Worm (Caenorhabditis elegans) whole organism, young adult: ENCODE measurements around the gene F56D6.12.

Source experiments
- F10E7.11 ChIP-seq: sonication (generic microtip); optimal IDR thresholded peaks from 2 replicates; lab custom pipeline; 2017; ENCODE audit warnings: mild to moderate bottlenecking, missing genetic modification characterization, moderate library complexity, missing compliant biosample characterization
- F23B12.7 ChIP-seq: sonication (generic microtip); optimal IDR thresholded peaks from 2 replicates; lab custom pipeline; 2017; ENCODE audit warnings: missing genetic modification characterization, mild to moderate bottlenecking, missing compliant biosample characterization, antibody characterized with exemption, moderate library complexity; ENCODE audit not compliant: insufficient read depth
- K11D2.4 ChIP-seq: fragments of 200-800 bp; sonication (Bioruptor generic); IDR thresholded peaks from 2 replicates; pipeline ENCODE4 v1.3.6; 2022; ENCODE audit warnings: missing genetic modification reagents, missing genetic modification characterization, missing compliant biosample characterization
- Y56A3A.18 ChIP-seq: fragments of 200-800 bp; sonication (Bioruptor generic); IDR thresholded peaks from 2 replicates; pipeline ENCODE4 v1.3.6; 2022; ENCODE audit warnings: missing genetic modification reagents, missing genetic modification characterization, missing compliant biosample characterization
- Y79H2A.3 ChIP-seq: fragments of 200-800 bp; sonication (Bioruptor generic); conservative IDR thresholded peaks from 2 replicates; pipeline ENCODE4 v1.3.6; 2022; ENCODE audit warnings: missing genetic modification reagents, missing genetic modification characterization, missing compliant biosample characterization
- akir-1 ChIP-seq: fragments of 200-800 bp; sonication (Bioruptor generic); optimal IDR thresholded peaks from 2 replicates; lab custom pipeline; 2018; ENCODE audit warnings: mild to moderate bottlenecking, missing genetic modification characterization, moderate library complexity, missing compliant biosample characterization
- ama-1 ChIP-seq, 3 experiments: fragments of 150-350 bp in 1 of 3; sonication (generic microtip) in 2 of 3; optimal IDR thresholded peaks; 2 replicates each; lab custom pipeline; 2014 to 2018; ENCODE audit warnings: missing biosample characterization in 2 of 3, missing genetic modification characterization in 2 of 3, missing genetic modification reagents in 2 of 3
- aptf-2 ChIP-seq: fragments of 200-800 bp; sonication (Bioruptor generic); conservative IDR thresholded peaks from 2 replicates; pipeline ENCODE4 v1.3.6; 2022; ENCODE audit warnings: missing genetic modification reagents, missing genetic modification characterization, missing compliant biosample characterization
- attf-5 ChIP-seq: fragments of 200-800 bp; sonication (Bioruptor generic); optimal IDR thresholded peaks from 2 replicates; lab custom pipeline; 2018; ENCODE audit warnings: mild to moderate bottlenecking, missing genetic modification characterization, missing compliant biosample characterization
- ccch-3 ChIP-seq: fragments of 200-800 bp; sonication (Bioruptor generic); optimal IDR thresholded peaks from 2 replicates; lab custom pipeline; 2018; ENCODE audit warnings: mild to moderate bottlenecking, missing genetic modification characterization, missing compliant biosample characterization
- cebp-2 ChIP-seq: fragments of 200-800 bp; sonication (Bioruptor generic); IDR thresholded peaks from 2 replicates; pipeline ENCODE4 v1.3.6; 2022; ENCODE audit warnings: missing genetic modification characterization, missing compliant biosample characterization
- ceh-100 ChIP-seq: fragments of 200-800 bp; sonication (Bioruptor generic); IDR thresholded peaks from 2 replicates; pipeline ENCODE4 v1.3.6; 2022; ENCODE audit warnings: missing genetic modification reagents, missing genetic modification characterization, missing compliant biosample characterization
- ceh-58 ChIP-seq: fragments of 200-800 bp; sonication (Bioruptor generic); IDR thresholded peaks from 2 replicates; pipeline ENCODE4 v1.3.6; 2022; ENCODE audit warnings: missing genetic modification characterization, missing compliant biosample characterization
- chd-7 ChIP-seq: sonication (generic microtip); optimal IDR thresholded peaks from 2 replicates; lab custom pipeline; 2016; ENCODE audit warnings: mild to moderate bottlenecking, missing genetic modification characterization, moderate library complexity, missing compliant biosample characterization
- egl-44 ChIP-seq: fragments of 200-800 bp; sonication (Bioruptor generic); IDR thresholded peaks from 2 replicates; pipeline ENCODE4 v1.3.6; 2022; ENCODE audit warnings: missing genetic modification reagents, missing genetic modification characterization, missing compliant biosample characterization
- fkh-3 ChIP-seq: sonication (generic microtip); optimal IDR thresholded peaks from 2 replicates; lab custom pipeline; 2016; ENCODE audit warnings: mild to moderate bottlenecking, missing genetic modification characterization, missing compliant biosample characterization
- gei-17 ChIP-seq: fragments of 200-800 bp; sonication (Bioruptor generic); optimal IDR thresholded peaks from 2 replicates; lab custom pipeline; 2018; ENCODE audit warnings: mild to moderate bottlenecking, missing genetic modification characterization, missing compliant biosample characterization
- him-1 ChIP-seq: sonication (generic microtip); optimal IDR thresholded peaks from 2 replicates; lab custom pipeline; 2016; ENCODE audit warnings: missing genotype, missing genetic modification reagents, missing genetic modification characterization, missing compliant biosample characterization
- hmg-1.2 ChIP-seq: fragments of 200-800 bp; sonication (Bioruptor generic); IDR thresholded peaks from 2 replicates; pipeline ENCODE4 v1.3.6; 2022; ENCODE audit warnings: missing genetic modification reagents, missing genetic modification characterization, missing compliant biosample characterization
- hmg-20 ChIP-seq: fragments of 200-800 bp; sonication (Bioruptor generic); IDR thresholded peaks from 2 replicates; pipeline ENCODE4 v1.3.6; 2022; ENCODE audit warnings: missing genetic modification reagents, missing genetic modification characterization, missing compliant biosample characterization
- hrde-1 ChIP-seq: sonication (generic microtip); optimal IDR thresholded peaks from 2 replicates; lab custom pipeline; 2016; ENCODE audit warnings: missing genetic modification characterization, mild to moderate bottlenecking, missing compliant biosample characterization, moderate library complexity, missing genotype, missing genetic modification reagents, borderline replicate concordance
- hsf-1 ChIP-seq: fragments of 200-800 bp; sonication (Bioruptor generic); IDR thresholded peaks from 2 replicates; pipeline ENCODE4 v1.3.6; 2022; ENCODE audit warnings: missing genetic modification reagents, missing genetic modification characterization, missing compliant biosample characterization
- lin-35 ChIP-seq, 3 experiments: fragments of 150-350 bp in 2 of 3; sonication (generic microtip) in 1 of 3; optimal IDR thresholded peaks; 2 replicates each; lab custom pipeline; 2014 to 2018; ENCODE audit warnings: missing biosample characterization in 3 of 3, missing genetic modification characterization in 3 of 3, missing genetic modification reagents in 3 of 3
- mcd-1 ChIP-seq: fragments of 200-800 bp; sonication (Bioruptor generic); IDR thresholded peaks from 2 replicates; pipeline ENCODE4 v1.3.6; 2022; ENCODE audit warnings: missing genetic modification reagents, missing genetic modification characterization, missing compliant biosample characterization
- nhr-179 ChIP-seq: sonication (generic microtip); optimal IDR thresholded peaks from 2 replicates; lab custom pipeline; 2016; ENCODE audit warnings: mild to moderate bottlenecking, missing genetic modification characterization, missing compliant biosample characterization
- nhr-90 ChIP-seq: sonication (generic microtip); optimal IDR thresholded peaks from 2 replicates; lab custom pipeline; 2016; ENCODE audit warnings: missing genotype, mild to moderate bottlenecking, missing genetic modification characterization, missing compliant biosample characterization
- tbp1 ChIP-seq: fragments of 200-800 bp; sonication (Bioruptor generic); optimal IDR thresholded peaks from 2 replicates; lab custom pipeline; 2018; ENCODE audit warnings: mild to moderate bottlenecking, missing genetic modification characterization, missing compliant biosample characterization
- xnd-1 ChIP-seq: sonication (generic microtip); optimal IDR thresholded peaks from 2 replicates; lab custom pipeline; 2016; ENCODE audit warnings: missing genotype, missing genetic modification reagents, missing genetic modification characterization, missing compliant biosample characterization
- zfh-2 ChIP-seq: fragments of 200-800 bp; sonication (Bioruptor generic); conservative IDR thresholded peaks from 2 replicates; pipeline ENCODE4 v1.3.6; 2022; ENCODE audit warnings: missing genetic modification reagents, missing genetic modification characterization, missing compliant biosample characterization
- ztf-18 ChIP-seq: sonication (generic microtip); optimal IDR thresholded peaks from 2 replicates; lab custom pipeline; 2016; ENCODE audit warnings: missing genotype, mild to moderate bottlenecking, missing genetic modification characterization, missing compliant biosample characterization

F56D6.12 gene

DNA sequence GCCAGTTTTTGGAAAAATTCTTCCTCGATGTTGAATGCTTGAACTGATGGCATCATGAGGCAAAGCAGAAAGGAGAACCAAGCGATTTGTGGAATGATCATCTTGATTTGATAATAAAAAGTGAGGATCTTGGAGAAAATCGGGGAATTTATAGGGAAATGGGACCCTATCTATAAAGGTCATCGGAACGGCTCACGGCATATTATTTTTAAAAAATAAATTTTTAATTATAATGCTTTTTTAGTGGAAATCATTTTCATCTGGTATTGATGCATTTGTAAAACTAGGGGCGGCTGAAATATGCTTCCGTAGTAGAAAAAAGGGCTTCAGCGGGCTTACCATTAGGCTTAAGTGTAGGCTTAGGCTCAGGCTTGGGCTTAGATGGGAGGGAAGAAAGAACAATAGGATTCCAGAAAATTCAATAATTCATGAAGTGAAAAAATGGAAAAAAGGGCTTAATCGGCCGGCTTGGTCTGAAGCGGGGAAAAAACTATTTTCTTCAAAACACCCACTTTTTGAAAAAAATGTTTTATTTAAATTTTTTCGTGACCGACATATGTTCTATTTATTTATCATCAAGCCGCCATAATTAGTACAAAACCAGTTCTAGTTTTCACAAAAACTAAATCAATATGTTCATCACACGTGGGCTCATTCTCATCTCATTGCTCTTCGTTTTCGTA, at the start of gene F56D6.12, which contains the start of gene F56D6.22:
F56D6.12 (plus strand) TSS at position 633 of the 683 bp plus-strand sequence.
F56D6.22 (minus strand) TSS at position 101 of the 683 bp plus-strand sequence.
- no peak for TF ChIP-seq zfh-2
- no peak for TF ChIP-seq Y79H2A.3 (GFP tag; lab: Robert Waterston, UW)

DNA sequence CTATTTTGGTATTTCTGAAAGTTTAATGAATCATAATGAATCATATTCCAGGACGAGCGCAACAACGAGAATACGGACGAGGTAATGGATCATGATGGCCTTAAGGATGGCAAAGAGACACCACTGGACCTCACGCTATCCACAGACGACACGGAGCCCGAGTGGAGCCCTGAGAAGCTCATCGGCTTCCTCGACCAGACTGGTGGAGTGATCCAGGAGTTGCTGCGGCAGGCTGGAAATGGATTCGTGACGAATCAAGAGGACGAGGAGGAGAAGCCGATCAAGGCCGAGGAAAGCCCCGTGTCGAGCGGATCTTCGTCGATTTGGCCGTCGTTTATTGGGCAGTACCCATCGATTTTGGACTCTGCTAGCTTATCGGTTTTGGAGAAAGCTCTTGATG, 48.4 kb upstream of the F56D6.12 start:
- no peak for TF ChIP-seq F23B12.7 (tag; lab: Kevin White, UChicago)
- 0 out of 2 replicates have a peak, but pooled peaks have one; percentile 5 for TF ChIP-seq mcd-1 (GFP tag; lab: Robert Waterston, UW)
- TF ChIP-seq zfh-2: peak; percentile 61
- TF ChIP-seq, all 124 proteins: peak for 2

DNA sequence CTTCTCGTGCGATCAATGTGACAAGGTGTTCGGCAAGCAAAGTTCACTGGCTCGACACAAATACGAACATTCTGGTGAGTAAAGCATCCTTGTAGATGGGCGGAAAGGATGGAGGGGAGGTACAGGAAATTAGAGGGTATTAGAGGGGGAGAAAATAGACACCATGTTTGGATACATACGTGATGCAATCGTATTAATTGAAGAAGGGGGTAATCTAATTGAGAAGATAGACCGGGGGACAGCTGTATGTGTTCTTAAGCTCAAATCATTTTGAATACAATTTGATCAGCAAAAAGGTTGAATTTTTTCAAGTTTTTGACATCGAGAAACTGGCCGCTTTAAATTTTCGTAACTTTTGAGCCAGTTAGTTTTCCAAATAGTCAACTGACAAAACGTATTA, 47.5 kb upstream of the F56D6.12 start:
- TF ChIP-seq nhr-179 (tag; lab: Kevin White, UChicago) (no peak), ama-1 (optimal IDR thresholded peaks at IDR 0.05; lab: Kevin White, UChicago) (no peak), ama-1 (GFP tag; optimal IDR thresholded peaks at IDR 0.05; lab: Kevin White, UChicago) (no peak), hrde-1 (no peak), gei-17 (GFP tag; lab: Kevin White, UChicago) (no peak), nhr-90 (tag; lab: Kevin White, UChicago) (no peak), ztf-18 (tag; lab: Kevin White, UChicago) (no peak), mcd-1 (GFP tag; lab: Robert Waterston, UW) (no peak), hsf-1 (GFP tag; lab: Robert Waterston, UW) (no peak), attf-5 (no peak), akir-1 (GFP tag; lab: Kevin White, UChicago) (no peak), F23B12.7 (tag; lab: Kevin White, UChicago) (no peak), lin-35 (GFP tag; optimal IDR thresholded peaks at IDR 0.05; lab: Kevin White, UChicago) (no peak), hmg-20 (no peak), F10E7.11 (tag; lab: Kevin White, UChicago) (no peak), ceh-58 (GFP tag; lab: Robert Waterston, UW) (no peak), cebp-2 (GFP tag; lab: Robert Waterston, UW) (no peak), fkh-3 (tag; lab: Kevin White, UChicago) (no peak), aptf-2 (GFP tag; lab: Robert Waterston, UW) (no peak), Y56A3A.18 (GFP tag; lab: Robert Waterston, UW) (no peak)

DNA sequence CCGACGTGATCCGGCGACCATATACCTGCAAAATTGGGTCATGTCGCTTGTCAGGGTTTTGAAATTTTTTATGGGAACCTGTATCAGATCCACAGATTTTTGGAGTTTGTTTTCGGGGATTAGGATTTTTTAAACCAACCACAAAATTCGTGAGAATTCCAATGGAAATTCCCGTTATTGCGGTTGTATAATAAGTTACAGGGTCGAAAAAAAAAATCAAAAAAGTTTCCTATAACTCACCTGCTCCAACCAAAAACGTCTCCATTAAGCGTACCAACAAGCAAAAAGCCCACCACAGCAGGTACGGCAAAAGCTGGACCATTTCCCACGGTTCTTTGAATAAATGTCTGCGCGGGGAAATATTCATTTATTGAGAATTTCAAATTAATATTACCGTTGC, 45.0 kb upstream of the F56D6.12 start:
- TF ChIP-seq ceh-100 (no peak), him-1 (tag; lab: Kevin White, UChicago) (no peak), egl-44 (GFP tag; lab: Robert Waterston, UW) (no peak), tbp1 (GFP tag; lab: Kevin White, UChicago) (no peak), ccch-3 (GFP tag; lab: Kevin White, UChicago) (no peak)

DNA sequence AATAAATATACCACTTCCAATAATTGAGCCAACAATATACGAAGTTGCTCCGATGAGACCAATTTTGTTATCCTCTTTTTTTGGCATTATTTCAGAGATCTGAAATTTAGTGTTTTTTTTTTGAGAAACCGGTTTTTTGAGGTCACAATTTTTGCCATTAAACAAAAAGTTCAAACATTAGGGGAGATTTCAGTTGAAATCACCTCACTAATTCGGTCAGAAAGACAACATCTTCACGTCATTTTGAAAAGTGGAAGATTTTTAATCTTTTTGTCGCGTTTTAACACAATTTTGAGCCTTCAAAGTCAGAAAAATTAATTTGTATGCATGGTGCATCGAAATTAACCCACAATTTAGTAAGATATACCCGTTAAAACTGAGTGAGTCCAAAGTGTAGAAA, 43.0 kb upstream of the F56D6.12 start, which contains the start of gene aat-8:
aat-8 (minus strand) TSS at position 101 of the 400 bp plus-strand sequence.
- no peak for TF ChIP-seq chd-7 (tag; lab: Kevin White, UChicago)
- TF ChIP-seq xnd-1 (tag; lab: Kevin White, UChicago): no peak
- no peak for TF ChIP-seq hmg-1.2 (GFP tag; lab: Robert Waterston, UW)
- no peak for TF ChIP-seq tbp1 (GFP tag; lab: Kevin White, UChicago)
- TF ChIP-seq K11D2.4 (GFP tag; lab: Robert Waterston, UW): no peak
